Worm (Caenorhabditis elegans) whole organism, L2 larva: Measurements from ENCODE around the gene srw-87.
"Not testable (repeated sequence)": the region's sequence is repeated elsewhere in the genome, so short reads cannot be mapped to it uniquely, and the experiment has no call there.

Experiments used
- blmp-1 ChIP-seq: sonication (generic microtip); optimal IDR thresholded peaks from 2 replicates; lab custom pipeline; 2017; ENCODE audit warnings: missing genetic modification characterization, mild to moderate bottlenecking, missing compliant biosample characterization, antibody characterized with exemption, moderate library complexity; ENCODE audit not compliant: insufficient read depth
- ceh-82 ChIP-seq: fragments of 150-350 bp; optimal IDR thresholded peaks from 2 replicates; lab custom pipeline; 2014; ENCODE audit warnings: missing biosample characterization, missing genetic modification characterization
- gmeb-1 ChIP-seq: fragments of 150-350 bp; optimal IDR thresholded peaks from 2 replicates; lab custom pipeline; 2014; ENCODE audit warnings: missing biosample characterization, missing genetic modification characterization

The srw-87 gene

ce11 chrV:16383729-16384128 is 47.3 kb downstream of the srw-87 start, which contains the start of gene F13A7.7:
Gene F13A7.7, minus strand, starts transcription at chrV:16383829.
- not testable (repeated sequence) for TF ChIP-seq gmeb-1; ceh-82 (tag; lab: Kevin White, UChicago); blmp-1
